Worm (Caenorhabditis elegans) whole organism, L4 larva: ENCODE measurements around the gene tgt-1.

ENCODE experiments used
- F10B5.3 ChIP-seq: sonication (generic microtip); optimal IDR thresholded peaks from 2 replicates; lab custom pipeline; 2016; ENCODE audit warnings: mild to moderate bottlenecking, missing genetic modification characterization, missing compliant biosample characterization
- F26F4.8 ChIP-seq: fragments of 200-800 bp; sonication (Bioruptor generic); conservative IDR thresholded peaks from 2 replicates; pipeline ENCODE4 v1.3.6; 2022; ENCODE audit warnings: missing genetic modification characterization, missing compliant biosample characterization
- F37D6.2 ChIP-seq: sonication (generic microtip); optimal IDR thresholded peaks from 2 replicates; lab custom pipeline; 2016; ENCODE audit warnings: mild to moderate bottlenecking, missing genetic modification characterization, missing compliant biosample characterization
- R02D3.7 ChIP-seq: fragments of 150-350 bp; sonication (generic microtip); optimal IDR thresholded peaks from 3 replicates; lab custom pipeline; 2014; ENCODE audit warnings: missing biosample characterization, missing genetic modification characterization
- Y48G9A.11 ChIP-seq: fragments of 200-800 bp; sonication (Bioruptor generic); IDR thresholded peaks from 2 replicates; pipeline ENCODE4 v1.3.6; 2022; ENCODE audit warnings: missing genetic modification reagents, missing genetic modification characterization, missing compliant biosample characterization
- Y5F2A.4 ChIP-seq: fragments of 200-800 bp; sonication (Bioruptor generic); optimal IDR thresholded peaks from 2 replicates; lab custom pipeline; 2018; ENCODE audit warnings: mild to moderate bottlenecking, missing genetic modification characterization, missing compliant biosample characterization
- ZK546.5 ChIP-seq, 2 experiments: sonication (generic microtip); optimal IDR thresholded peaks; 2 replicates each; lab custom pipeline; 2017; ENCODE audit warnings: missing biosample characterization in 2 of 2, missing genetic modification characterization in 2 of 2
- aha-1 ChIP-seq: fragments of 150-350 bp; peaks from one replicate; lab custom pipeline; 2014; ENCODE audit warnings: missing biosample characterization, missing genetic modification characterization
- attf-4 ChIP-seq: sonication (generic microtip); optimal IDR thresholded peaks from 3 replicates; lab custom pipeline; 2017; ENCODE audit warnings: missing biosample characterization, missing genetic modification characterization
- ceh-28 ChIP-seq: fragments of 150-350 bp; optimal IDR thresholded peaks from 2 replicates; lab custom pipeline; 2014; ENCODE audit warnings: missing biosample characterization, missing genetic modification reagents, missing genetic modification characterization
- ceh-62 ChIP-seq: sonication (generic microtip); optimal IDR thresholded peaks from 2 replicates; lab custom pipeline; 2017; ENCODE audit warnings: missing biosample characterization, missing genetic modification characterization
- ctbp-1 ChIP-seq: fragments of 200-800 bp; sonication (Bioruptor generic); IDR thresholded peaks from 2 replicates; pipeline ENCODE4 v1.3.6; 2022; ENCODE audit warnings: missing genetic modification reagents, missing genetic modification characterization, missing compliant biosample characterization
- daf-16 ChIP-seq, 3 experiments: sonication (generic microtip); optimal IDR thresholded peaks; 2 replicates each; lab custom pipeline; 2016 to 2017; ENCODE audit warnings: missing genetic modification characterization in 3 of 3, missing genetic modification reagents in 3 of 3, mild to moderate bottlenecking in 2 of 3, missing compliant biosample characterization in 2 of 3, missing biosample characterization in 1 of 3, moderate library complexity in 1 of 3
- dmd-6 ChIP-seq: fragments of 200-800 bp; sonication (Bioruptor generic); IDR thresholded peaks from 2 replicates; pipeline ENCODE4 v1.3.6; 2022; ENCODE audit warnings: missing genetic modification reagents, missing genetic modification characterization, missing compliant biosample characterization
- dmd-8 ChIP-seq: fragments of 200-800 bp; sonication (Bioruptor generic); IDR thresholded peaks from 2 replicates; pipeline ENCODE4 v1.3.6; 2022; ENCODE audit warnings: missing genetic modification characterization, missing compliant biosample characterization
- dve-1 ChIP-seq: sonication (generic microtip); optimal IDR thresholded peaks from 2 replicates; lab custom pipeline; 2017; ENCODE audit warnings: antibody characterized with exemption, mild to moderate bottlenecking, missing genetic modification characterization, missing compliant biosample characterization; ENCODE audit not compliant: insufficient read depth
- fos-1 ChIP-seq: fragments of 150-350 bp; optimal IDR thresholded peaks from 2 replicates; lab custom pipeline; 2014; ENCODE audit warnings: missing biosample characterization, missing genetic modification characterization
- hif-1 ChIP-seq, 2 experiments: sonication (generic microtip); optimal IDR thresholded peaks; 2 replicates each; lab custom pipeline; 2016 to 2017; ENCODE audit warnings: missing compliant biosample characterization in 2 of 2, missing genetic modification characterization in 2 of 2, missing genetic modification reagents in 2 of 2, missing genotype in 2 of 2, mild to moderate bottlenecking in 1 of 2
- lim-7 ChIP-seq: fragments of 200-800 bp; sonication (Bioruptor generic); IDR thresholded peaks from 2 replicates; pipeline ENCODE4 v1.3.6; 2022; ENCODE audit warnings: missing genetic modification characterization, missing compliant biosample characterization
- lin-1 ChIP-seq: fragments of 200-800 bp; sonication (Bioruptor generic); IDR thresholded peaks from 2 replicates; pipeline ENCODE4 v1.3.6; 2022; ENCODE audit warnings: missing genetic modification reagents, missing genetic modification characterization, missing compliant biosample characterization
- lin-15B ChIP-seq: fragments of 150-350 bp; sonication (generic microtip); optimal IDR thresholded peaks from 3 replicates; lab custom pipeline; 2014; ENCODE audit warnings: missing biosample characterization, missing genetic modification characterization
- lin-29 ChIP-seq: fragments of 200-800 bp; sonication (Bioruptor generic); IDR thresholded peaks from 2 replicates; pipeline ENCODE4 v1.3.6; 2022; ENCODE audit warnings: missing genetic modification reagents, missing genetic modification characterization, missing compliant biosample characterization
- lin-38 ChIP-seq: fragments of 200-800 bp; sonication (Bioruptor generic); IDR thresholded peaks from 2 replicates; pipeline ENCODE4 v1.3.6; 2022; ENCODE audit warnings: missing genetic modification reagents, missing genetic modification characterization, missing compliant biosample characterization
- lin-39 ChIP-seq: fragments of 150-350 bp; optimal IDR thresholded peaks from 2 replicates; lab custom pipeline; 2014; ENCODE audit warnings: missing biosample characterization, missing genetic modification reagents, missing genetic modification characterization
- lsy-2 ChIP-seq, 2 experiments: fragments of 150-350 bp in 1 of 2; sonication (generic microtip) in 1 of 2; optimal IDR thresholded peaks; 2 replicates each; lab custom pipeline; 2014 to 2017; ENCODE audit warnings: missing biosample characterization in 2 of 2, missing genetic modification characterization in 2 of 2
- madf-5 ChIP-seq, 2 experiments: fragments of 200-800 bp; sonication (Bioruptor generic); IDR thresholded peaks; 2 replicates each; pipeline ENCODE4 v1.3.6; 2022; ENCODE audit warnings: missing compliant biosample characterization in 2 of 2, missing genetic modification characterization in 2 of 2
- mdt-29 ChIP-seq: fragments of 200-800 bp; sonication (Bioruptor generic); IDR thresholded peaks from 2 replicates; pipeline ENCODE4 v1.3.6; 2022; ENCODE audit warnings: missing genetic modification reagents, missing genetic modification characterization, missing compliant biosample characterization
- mep-1 ChIP-seq: fragments of 150-350 bp; sonication (generic microtip); optimal IDR thresholded peaks from 3 replicates; lab custom pipeline; 2014; ENCODE audit warnings: missing biosample characterization, missing genetic modification characterization
- mxl-3 ChIP-seq: fragments of 200-800 bp; sonication (Bioruptor generic); optimal IDR thresholded peaks from 2 replicates; lab custom pipeline; 2018; ENCODE audit warnings: mild to moderate bottlenecking, missing genetic modification characterization, missing compliant biosample characterization
- nhr-102 ChIP-seq: sonication (generic microtip); optimal IDR thresholded peaks from 2 replicates; lab custom pipeline; 2016; ENCODE audit warnings: mild to moderate bottlenecking, missing genetic modification characterization, moderate library complexity, missing compliant biosample characterization
- nhr-28 ChIP-seq: fragments of 150-350 bp; optimal IDR thresholded peaks from 2 replicates; lab custom pipeline; 2014; ENCODE audit warnings: missing biosample characterization, missing genetic modification characterization
- nhr-48 ChIP-seq: sonication (generic microtip); optimal IDR thresholded peaks from 2 replicates; lab custom pipeline; 2016; ENCODE audit warnings: mild to moderate bottlenecking, missing genetic modification characterization, missing compliant biosample characterization
- php-3 ChIP-seq: fragments of 200-800 bp; sonication (Bioruptor generic); IDR thresholded peaks from 2 replicates; pipeline ENCODE4 v1.3.6; 2022; ENCODE audit warnings: missing genetic modification reagents, missing genetic modification characterization, missing compliant biosample characterization
- pqm-1 ChIP-seq: sonication (generic microtip); optimal IDR thresholded peaks from 2 replicates; lab custom pipeline; 2017; ENCODE audit warnings: missing biosample characterization, missing genetic modification characterization
- saeg-2 ChIP-seq: fragments of 200-800 bp; sonication (Bioruptor generic); IDR thresholded peaks from 2 replicates; pipeline ENCODE4 v1.3.6; 2022; ENCODE audit warnings: missing genetic modification reagents, missing genetic modification characterization, missing compliant biosample characterization
- set-16 ChIP-seq: fragments of 200-800 bp; sonication (Bioruptor generic); IDR thresholded peaks from 2 replicates; pipeline ENCODE4 v1.3.6; 2022; ENCODE audit warnings: missing genetic modification reagents, missing genetic modification characterization, missing compliant biosample characterization
- snpc-4 ChIP-seq: fragments of 150-350 bp; optimal IDR thresholded peaks from 2 replicates; lab custom pipeline; 2014; ENCODE audit warnings: missing biosample characterization, missing genetic modification characterization
- spr-1 ChIP-seq: sonication (generic microtip); optimal IDR thresholded peaks from 2 replicates; lab custom pipeline; 2016; ENCODE audit warnings: mild to moderate bottlenecking, missing genetic modification characterization, missing compliant biosample characterization
- tra-1 ChIP-seq: fragments of 200-800 bp; sonication (Bioruptor generic); IDR thresholded peaks from 2 replicates; pipeline ENCODE4 v1.3.6; 2022; ENCODE audit warnings: missing genetic modification reagents, missing genetic modification characterization, missing compliant biosample characterization
- unc-62 ChIP-seq, 3 experiments: fragments of 150-350 bp in 1 of 3; sonication (generic microtip); optimal IDR thresholded peaks in 2 of 3; peaks in 1 of 3; 1 replicate in 1 of 3; 2 replicates in 2 of 3; lab custom pipeline; 2014 to 2017; ENCODE audit warnings: missing biosample characterization in 3 of 3, missing genetic modification characterization in 3 of 3, missing genetic modification reagents in 3 of 3, missing genotype in 1 of 3
- vab-7 ChIP-seq: fragments of 200-800 bp; sonication (Bioruptor generic); IDR thresholded peaks from 2 replicates; pipeline ENCODE4 v1.3.6; 2022; ENCODE audit warnings: missing genetic modification reagents, missing genetic modification characterization, missing compliant biosample characterization
- zag-1 ChIP-seq: fragments of 150-350 bp; optimal IDR thresholded peaks from 2 replicates; lab custom pipeline; 2014; ENCODE audit warnings: missing biosample characterization, missing genetic modification characterization
- zfp-2 ChIP-seq: sonication (generic microtip); optimal IDR thresholded peaks from 2 replicates; lab custom pipeline; 2016; ENCODE audit warnings: mild to moderate bottlenecking, missing genetic modification characterization, missing compliant biosample characterization
- zip-11 ChIP-seq: fragments of 200-800 bp; sonication (Bioruptor generic); IDR thresholded peaks from 2 replicates; pipeline ENCODE4 v1.3.6; 2022; ENCODE audit warnings: missing genetic modification characterization, missing compliant biosample characterization
- ztf-7 ChIP-seq: fragments of 150-350 bp; optimal IDR thresholded peaks from 2 replicates; lab custom pipeline; 2014; ENCODE audit warnings: missing biosample characterization, missing genetic modification characterization

tgt-1 gene

DNA sequence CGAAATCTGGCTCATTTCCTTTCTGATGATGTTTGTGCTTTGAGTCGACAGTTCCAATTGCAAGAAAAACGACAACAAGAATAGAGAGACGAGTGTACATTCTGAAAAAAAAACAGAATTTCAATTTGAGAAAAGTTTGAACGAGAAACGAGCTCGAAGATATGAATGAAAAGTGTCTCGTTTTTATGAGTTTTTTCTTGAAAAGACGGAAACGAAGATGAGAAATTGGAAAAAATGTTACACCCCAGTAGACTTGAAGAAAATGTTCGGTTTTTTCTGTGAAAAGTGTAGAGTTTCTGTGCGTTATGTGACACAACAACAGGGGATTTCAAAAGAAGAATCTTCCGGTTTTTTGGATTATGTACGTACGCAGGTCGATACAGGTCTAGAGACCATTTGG is 36.5 kb downstream of the tgt-1 start, which contains the start of gene srlf-31:
TSS of gene srlf-31 (minus strand) at position 101 of the 400 bp plus-strand sequence.
- no peak for TF ChIP-seq snpc-4 (tag; lab: Kevin White, UChicago)
- TF ChIP-seq madf-5 (GFP tag; IDR thresholded peaks at IDR 0.05; lab: Robert Waterston, UW): no peak
- no peak for TF ChIP-seq nhr-48 (tag; lab: Kevin White, UChicago)
- TF ChIP-seq saeg-2 (GFP tag; lab: Robert Waterston, UW): no peak
- no peak for TF ChIP-seq zag-1 (tag; lab: Kevin White, UChicago)
- TF ChIP-seq zfp-2 (tag; lab: Kevin White, UChicago): no peak
- TF ChIP-seq lin-1 (GFP tag; lab: Robert Waterston, UW): no peak
- no peak for TF ChIP-seq F10B5.3 (tag; lab: Kevin White, UChicago)
- no peak for TF ChIP-seq lin-38 (GFP tag; lab: Robert Waterston, UW)
- no peak for TF ChIP-seq ZK546.5 (tag; optimal IDR thresholded peaks at IDR 0.05; lab: Kevin White, UChicago)
- no peak for TF ChIP-seq lin-15B
- no peak for TF ChIP-seq unc-62 (GFP tag; optimal IDR thresholded peaks at IDR 0.05 in 1 of 2; lab: Kevin White, UChicago)
- no peak for TF ChIP-seq unc-62 (tag; optimal IDR thresholded peaks at IDR 0.05; lab: Kevin White, UChicago)

DNA sequence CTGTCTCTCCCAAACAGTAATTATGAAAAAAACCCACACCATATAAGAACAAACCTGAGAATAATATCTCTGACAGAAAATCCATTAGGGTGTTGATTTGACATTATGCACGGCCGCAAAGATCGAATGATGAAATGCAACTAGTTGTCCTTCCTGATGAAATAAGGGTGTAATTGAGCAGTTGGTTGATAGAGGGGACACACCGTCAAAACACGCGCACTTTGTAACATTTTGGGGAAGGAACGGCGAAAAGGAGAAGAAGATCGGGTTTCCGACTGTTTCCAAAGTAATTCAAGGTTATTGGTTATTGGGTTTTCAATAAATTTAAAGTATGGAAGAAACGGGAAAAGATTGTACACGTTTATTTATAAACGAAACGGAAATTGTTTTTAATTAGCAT is 37.6 kb downstream of the tgt-1 start, which contains the start of gene ZK822.1:
TSS of gene ZK822.1 (minus strand) at position 121 of the 400 bp plus-strand sequence.
- TF ChIP-seq ceh-28 (tag; lab: Kevin White, UChicago): no peak
- TF ChIP-seq Y48G9A.11: no peak
- no peak for TF ChIP-seq tra-1 (GFP tag; lab: Robert Waterston, UW)
- no peak for TF ChIP-seq Y5F2A.4 (GFP tag; lab: Kevin White, UChicago)
- no peak for TF ChIP-seq nhr-48 (tag; lab: Kevin White, UChicago)
- no peak for TF ChIP-seq lin-1 (GFP tag; lab: Robert Waterston, UW)
- no peak for TF ChIP-seq ceh-62 (tag; lab: Kevin White, UChicago)
- TF ChIP-seq F37D6.2 (tag; lab: Kevin White, UChicago): no peak
- no peak for TF ChIP-seq lsy-2 (tag; optimal IDR thresholded peaks at IDR 0.05; lab: Kevin White, UChicago)
- no peak for TF ChIP-seq dmd-8 (GFP tag; lab: Robert Waterston, UW)
- TF ChIP-seq mxl-3 (GFP tag; lab: Kevin White, UChicago): no peak
- no peak for TF ChIP-seq php-3
- no peak for TF ChIP-seq F26F4.8 (GFP tag; lab: Robert Waterston, UW)
- TF ChIP-seq nhr-102 (tag; lab: Kevin White, UChicago): no peak
- TF ChIP-seq mdt-29 (GFP tag; lab: Robert Waterston, UW): no peak
- no peak for TF ChIP-seq ztf-7
- no peak for TF ChIP-seq vab-7 (GFP tag; lab: Robert Waterston, UW)
- no peak for TF ChIP-seq dmd-6 (GFP tag; lab: Robert Waterston, UW)

ce11 chrIV:11919067-11919466 is 40.5 kb downstream of the tgt-1 start:
- TF ChIP-seq F10B5.3 (tag; lab: Kevin White, UChicago) (no peak), aha-1 (tag; lab: Kevin White, UChicago) (peak; percentile 90)

DNA sequence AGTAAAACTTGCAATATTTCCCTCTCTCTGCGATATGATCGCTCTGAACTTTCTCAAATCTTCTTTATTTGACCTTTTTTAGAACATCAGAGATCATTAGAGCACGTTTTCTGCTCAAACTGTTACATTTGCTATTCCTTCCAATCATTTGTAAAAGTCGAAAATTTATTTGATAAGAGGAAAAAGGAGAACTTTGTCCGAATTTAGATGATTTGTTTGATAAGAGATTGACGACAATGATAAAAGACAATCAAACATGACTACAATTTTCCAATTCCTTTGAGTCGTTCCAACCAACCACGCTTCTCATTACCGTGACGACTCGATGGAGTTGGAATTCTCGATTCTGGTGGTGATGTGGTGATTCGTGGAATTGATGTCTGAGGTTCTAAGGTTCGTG is 41.7 kb downstream of the tgt-1 start:
- TF ChIP-seq ZK546.5 (tag; optimal IDR thresholded peaks at IDR 0.05; lab: Kevin White, UChicago) (no peak), fos-1 (tag; lab: Kevin White, UChicago) (no peak), spr-1 (tag; lab: Kevin White, UChicago) (no peak), mep-1 (tag; lab: Kevin White, UChicago) (peak; percentile 22), nhr-48 (tag; lab: Kevin White, UChicago) (no peak), set-16 (no peak), nhr-28 (tag; lab: Kevin White, UChicago) (peak; percentile 54), R02D3.7 (no peak), php-3 (peak; percentile 54; the same call in 1 of the 2 replicates), attf-4 (tag; lab: Kevin White, UChicago) (no peak), zip-11 (GFP tag; lab: Robert Waterston, UW) (no peak), unc-62 (GFP tag; optimal IDR thresholded peaks at IDR 0.05 in 1 of 2; lab: Kevin White, UChicago) (no peak), unc-62 (tag; optimal IDR thresholded peaks at IDR 0.05; lab: Kevin White, UChicago) (no peak), mxl-3 (GFP tag; lab: Kevin White, UChicago) (no peak), pqm-1 (peak; percentile 71), lim-7 (no peak), ctbp-1 (GFP tag; lab: Robert Waterston, UW) (no peak), daf-16 (GFP tag; optimal IDR thresholded peaks at IDR 0.05; lab: Kevin White, UChicago) (no peak), daf-16 (tag; optimal IDR thresholded peaks at IDR 0.05; lab: Kevin White, UChicago) (peak; percentile 56), lin-29 (GFP tag; lab: Robert Waterston, UW) (no peak), lin-39 (no peak), aha-1 (tag; lab: Kevin White, UChicago) (peak; percentile 1), hif-1 (tag; optimal IDR thresholded peaks at IDR 0.05; lab: Kevin White, UChicago) (no peak), dmd-6 (GFP tag; lab: Robert Waterston, UW) (peak; percentile 67), dve-1 (tag; lab: Kevin White, UChicago) (peak; percentile 72)
